Worm (Caenorhabditis elegans) whole organism, midembryonic: Measurements from ENCODE around the gene F43C11.16.

Experiments used
- T22C8.4 ChIP-seq: fragments of 200-800 bp; sonication (Bioruptor generic); IDR thresholded peaks from 2 replicates; pipeline ENCODE4 v1.3.6; 2022; ENCODE audit warnings: missing genetic modification characterization, missing compliant biosample characterization
- cog-1 ChIP-seq: sonication (generic microtip); optimal IDR thresholded peaks from 2 replicates; lab custom pipeline; 2016; ENCODE audit warnings: missing genetic modification characterization, missing compliant biosample characterization
- flt-1 ChIP-seq: fragments of 200-800 bp; sonication (Bioruptor generic); IDR thresholded peaks from 2 replicates; pipeline ENCODE4 v1.3.6; 2022; ENCODE audit warnings: missing genetic modification characterization, missing compliant biosample characterization
- klf-2 ChIP-seq: fragments of 200-800 bp; sonication (Bioruptor generic); conservative IDR thresholded peaks from 2 replicates; pipeline ENCODE4 v1.3.6; 2022; ENCODE audit warnings: missing genetic modification reagents, missing genetic modification characterization, missing compliant biosample characterization
- med-1 ChIP-seq: sonication (generic microtip); optimal IDR thresholded peaks from 2 replicates; lab custom pipeline; 2017; ENCODE audit warnings: missing genetic modification characterization, mild to moderate bottlenecking, missing compliant biosample characterization, antibody characterized with exemption, missing genetic modification reagents; ENCODE audit not compliant: insufficient read depth
- ref-1 ChIP-seq: fragments of 200-800 bp; sonication (Bioruptor generic); conservative IDR thresholded peaks from 2 replicates; pipeline ENCODE4 v1.3.6; 2022; ENCODE audit warnings: missing genetic modification reagents, missing genetic modification characterization, missing compliant biosample characterization
- tab-1 ChIP-seq: fragments of 200-800 bp; sonication (Bioruptor generic); IDR thresholded peaks from 2 replicates; pipeline ENCODE4 v1.3.6; 2022; ENCODE audit warnings: missing genetic modification characterization, missing compliant biosample characterization
- ztf-23 ChIP-seq: fragments of 200-800 bp; sonication (Bioruptor generic); IDR thresholded peaks from 2 replicates; pipeline ENCODE4 v1.3.6; 2022; ENCODE audit warnings: missing genetic modification reagents, missing genetic modification characterization, missing compliant biosample characterization
- ztf-29 ChIP-seq: fragments of 200-800 bp; sonication (Bioruptor generic); IDR thresholded peaks from 2 replicates; pipeline ENCODE4 v1.3.6; 2022; ENCODE audit warnings: missing genetic modification reagents, missing genetic modification characterization, missing compliant biosample characterization

DNA sequence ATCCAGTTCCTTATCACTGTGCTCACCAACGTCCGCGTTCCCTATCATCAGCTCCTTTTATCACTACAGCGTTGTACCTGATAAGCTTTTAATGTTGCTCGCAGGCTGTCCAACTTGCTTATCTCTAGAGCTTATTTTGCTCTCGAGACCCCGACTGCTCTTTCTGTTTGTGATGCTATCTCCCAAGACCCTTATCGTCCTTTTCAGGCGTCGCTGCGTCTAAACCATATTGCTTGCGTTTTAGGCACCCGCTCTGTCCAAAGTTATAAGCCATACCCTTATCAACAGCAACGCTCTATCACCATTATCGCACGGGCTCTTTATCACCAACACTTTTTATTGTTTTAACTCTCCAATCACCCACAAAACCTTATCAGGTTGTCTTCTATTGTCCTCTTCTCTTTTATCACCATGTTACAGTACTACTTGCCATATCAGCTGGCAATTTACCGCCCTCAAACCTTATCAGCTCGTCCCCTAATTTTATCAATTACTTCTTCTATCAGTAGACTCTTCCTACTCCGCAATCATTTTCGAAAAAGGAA, 18.7 kb upstream of the F43C11.16 start:
- no peak for TF ChIP-seq flt-1 (GFP tag; lab: Robert Waterston, UW)
- no peak for TF ChIP-seq med-1
- no peak for TF ChIP-seq tab-1 (GFP tag; lab: Robert Waterston, UW)
- TF ChIP-seq klf-2 (GFP tag; lab: Robert Waterston, UW): no peak
- no peak for TF ChIP-seq ref-1 (GFP tag; lab: Robert Waterston, UW)
- no peak for TF ChIP-seq ztf-23 (GFP tag; lab: Robert Waterston, UW)
- TF ChIP-seq T22C8.4 (GFP tag; lab: Robert Waterston, UW): no peak
- TF ChIP-seq cog-1: no peak
- no peak for TF ChIP-seq ztf-29 (GFP tag; lab: Robert Waterston, UW)
